Fruit fly (Drosophila melanogaster) whole organism, embryonic: ENCODE measurements around the gene CG32344.
A peak's percentile ranks its signal among the peaks of the same experiment; 100 is the strongest.

Experiments
- Bgb ChIP-seq: fragments of 200-800 bp; sonication (Bioruptor generic); IDR thresholded peaks from 2 replicates; pipeline ENCODE4 v1.3.6; 2022; ENCODE audit warnings: missing biosample characterization, missing genetic modification characterization; ENCODE audit not compliant: partially characterized antibody
- C15 ChIP-seq: fragments of 200-800 bp; sonication (Bioruptor generic); IDR thresholded peaks from 3 replicates; pipeline ENCODE4 v1.3.6; 2022; ENCODE audit warnings: missing biosample characterization, missing genetic modification characterization
- CG10321 ChIP-seq: fragments of 200-800 bp; sonication (Bioruptor generic); IDR thresholded peaks from 2 replicates; pipeline ENCODE4 v1.3.6; 2022; ENCODE audit warnings: missing biosample characterization, missing genetic modification characterization
- CG10366 ChIP-seq: fragments of 200-800 bp; sonication (Bioruptor generic); IDR thresholded peaks from 2 replicates; pipeline ENCODE4 v1.3.6; 2022; ENCODE audit warnings: missing biosample characterization, missing genetic modification characterization
- CG10462 ChIP-seq: fragments of 200-800 bp; sonication (Bioruptor generic); optimal IDR thresholded peaks from 2 replicates; lab custom pipeline; 2016; ENCODE audit warnings: missing biosample characterization, missing genetic modification characterization
- CG1233 ChIP-seq: fragments of 200-800 bp; sonication (Bioruptor generic); optimal IDR thresholded peaks from 4 replicates; lab custom pipeline; 2018; ENCODE audit warnings: missing biosample characterization, mild to moderate bottlenecking, missing genetic modification characterization
- CG14014 ChIP-seq: fragments of 200-800 bp; sonication (Bioruptor generic); IDR thresholded peaks from 2 replicates; pipeline ENCODE4 v1.3.6; 2022; ENCODE audit warnings: missing biosample characterization, missing genetic modification characterization
- CG14860 ChIP-seq: fragments of 200-800 bp; sonication (Bioruptor generic); IDR thresholded peaks from 3 replicates; pipeline ENCODE4 v1.3.6; 2022; ENCODE audit warnings: missing biosample characterization, missing genetic modification characterization; ENCODE audit not compliant: partially characterized antibody
- CG1647 ChIP-seq: fragments of 200-800 bp; sonication (Bioruptor generic); optimal IDR thresholded peaks from 3 replicates; lab custom pipeline; 2016; ENCODE audit warnings: missing biosample characterization, missing genetic modification characterization
- CG18599 ChIP-seq: fragments of 200-800 bp; sonication (Bioruptor generic); optimal IDR thresholded peaks from 3 replicates; lab custom pipeline; 2017; ENCODE audit warnings: missing biosample characterization, missing genetic modification characterization, mild to moderate bottlenecking, moderate library complexity, missing genetic modification reagents
- CG2129 ChIP-seq: fragments of 200-800 bp; sonication (Bioruptor generic); IDR thresholded peaks from 2 replicates; pipeline ENCODE4 v1.3.6; 2022; ENCODE audit warnings: missing biosample characterization, missing genetic modification characterization; ENCODE audit not compliant: partially characterized antibody
- CG2889 ChIP-seq: fragments of 200-800 bp; sonication (Bioruptor generic); IDR thresholded peaks from 3 replicates; pipeline ENCODE4 v1.3.6; 2022; ENCODE audit warnings: missing biosample characterization, missing genetic modification characterization
- CG31365 ChIP-seq: fragments of 200-800 bp; sonication (Bioruptor generic); optimal IDR thresholded peaks from 2 replicates; lab custom pipeline; 2018; ENCODE audit warnings: missing biosample characterization, mild to moderate bottlenecking, missing genetic modification characterization
- CG3838 ChIP-seq: fragments of 200-800 bp; sonication (Bioruptor generic); optimal IDR thresholded peaks from 3 replicates; lab custom pipeline; 2016; ENCODE audit warnings: missing biosample characterization, missing genetic modification characterization
- CG5953 ChIP-seq: fragments of 200-800 bp; sonication (Bioruptor generic); IDR thresholded peaks from 2 replicates; pipeline ENCODE4 v1.3.6; 2022; ENCODE audit warnings: missing biosample characterization, missing genetic modification characterization
- CG6683 ChIP-seq: fragments of 200-800 bp; sonication (Bioruptor generic); optimal IDR thresholded peaks from 2 replicates; lab custom pipeline; 2017; ENCODE audit warnings: missing biosample characterization, mild to moderate bottlenecking, missing genetic modification characterization, missing genetic modification reagents
- CG8089 ChIP-seq: fragments of 200-800 bp; sonication (Bioruptor generic); optimal IDR thresholded peaks from 3 replicates; lab custom pipeline; 2016; ENCODE audit warnings: missing biosample characterization, missing genetic modification characterization
- CG9437 ChIP-seq: fragments of 200-800 bp; sonication (Bioruptor generic); optimal IDR thresholded peaks from 2 replicates; lab custom pipeline; 2018; ENCODE audit warnings: missing biosample characterization, mild to moderate bottlenecking, missing genetic modification characterization
- CTCF ChIP-seq: fragments of 200-800 bp; sonication (Bioruptor generic); optimal IDR thresholded peaks from 2 replicates; lab custom pipeline; 2017; ENCODE audit warnings: missing biosample characterization, mild to moderate bottlenecking, missing genetic modification characterization, moderate library complexity
- D ChIP-seq, 2 experiments: fragments of 200-800 bp in 1 of 2; fragments of >200 bp in 1 of 2; sonication (Bioruptor generic) in 1 of 2; optimal IDR thresholded peaks; 2 replicates in 1 of 2; 3 replicates in 1 of 2; lab custom pipeline; 2017; ENCODE audit warnings: mild to moderate bottlenecking in 1 of 2, missing biosample characterization in 1 of 2, missing genetic modification characterization in 1 of 2, missing genetic modification reagents in 1 of 2
- Dref ChIP-seq: fragments of 200-800 bp; sonication (Bioruptor generic); IDR thresholded peaks from 2 replicates; pipeline ENCODE4 v1.3.6; 2022; ENCODE audit warnings: missing biosample characterization, missing genetic modification characterization
- Elba2 ChIP-seq: fragments of 200-800 bp; sonication (Bioruptor generic); optimal IDR thresholded peaks from 3 replicates; lab custom pipeline; 2016; ENCODE audit warnings: missing biosample characterization, missing genetic modification characterization
- Fer2 ChIP-seq: fragments of 200-800 bp; sonication (Bioruptor generic); optimal IDR thresholded peaks from 2 replicates; lab custom pipeline; 2018; ENCODE audit warnings: missing biosample characterization, mild to moderate bottlenecking, missing genetic modification characterization, moderate library complexity
- Fer3 ChIP-seq: fragments of 200-800 bp; sonication (Bioruptor generic); optimal IDR thresholded peaks from 2 replicates; lab custom pipeline; 2018; ENCODE audit warnings: missing biosample characterization, mild to moderate bottlenecking, missing genetic modification characterization, moderate library complexity
- GATAe ChIP-seq: fragments of 200-800 bp; sonication (Bioruptor generic); conservative IDR thresholded peaks from 2 replicates; pipeline ENCODE4 v1.3.6; 2022; ENCODE audit warnings: missing biosample characterization, missing genetic modification characterization
- HLH3B ChIP-seq: fragments of 200-800 bp; sonication (Bioruptor generic); IDR thresholded peaks from 2 replicates; pipeline ENCODE4 v1.3.6; 2022; ENCODE audit warnings: missing biosample characterization, missing genetic modification characterization
- HLHmδ ChIP-seq: fragments of 200-800 bp; sonication (Bioruptor generic); optimal IDR thresholded peaks from 2 replicates; lab custom pipeline; 2018; ENCODE audit warnings: missing biosample characterization, mild to moderate bottlenecking, missing genetic modification characterization, moderate library complexity
- Myb ChIP-seq: fragments of 200-800 bp; sonication (Bioruptor generic); optimal IDR thresholded peaks from 2 replicates; lab custom pipeline; 2016; ENCODE audit warnings: missing biosample characterization, missing genetic modification characterization
- Six4 ChIP-seq: fragments of 200-800 bp; sonication (Bioruptor generic); optimal IDR thresholded peaks from 2 replicates; lab custom pipeline; 2016; ENCODE audit warnings: missing biosample characterization, missing genetic modification characterization
- Vsx1 ChIP-seq: fragments of 200-800 bp; sonication (Bioruptor generic); optimal IDR thresholded peaks from 2 replicates; lab custom pipeline; 2017; ENCODE audit warnings: missing biosample characterization, mild to moderate bottlenecking, missing genetic modification characterization, missing genetic modification reagents
- amos ChIP-seq: fragments of 200-800 bp; sonication (Bioruptor generic); IDR thresholded peaks from 2 replicates; pipeline ENCODE4 v1.3.6; 2022; ENCODE audit warnings: missing biosample characterization, missing genetic modification characterization; ENCODE audit not compliant: partially characterized antibody
- ato ChIP-seq: fragments of 200-800 bp; sonication (Bioruptor generic); IDR thresholded peaks from 2 replicates; pipeline ENCODE4 v1.3.6; 2022; ENCODE audit warnings: missing biosample characterization, missing genetic modification characterization; ENCODE audit not compliant: partially characterized antibody
- ci ChIP-seq: fragments of 200-800 bp; sonication (Bioruptor generic); IDR thresholded peaks from 3 replicates; pipeline ENCODE4 v1.3.6; 2022; ENCODE audit warnings: missing biosample characterization, missing genetic modification characterization
- fru ChIP-seq: fragments of >200 bp; optimal IDR thresholded peaks from 2 replicates; lab custom pipeline; 2017
- hbn ChIP-seq: fragments of 200-800 bp; sonication (Bioruptor generic); IDR thresholded peaks from 2 replicates; pipeline ENCODE4 v1.3.6; 2022; ENCODE audit warnings: missing biosample characterization, missing genetic modification characterization; ENCODE audit not compliant: partially characterized antibody
- jing ChIP-seq: fragments of 200-800 bp; sonication (Bioruptor generic); optimal IDR thresholded peaks from 2 replicates; lab custom pipeline; 2018; ENCODE audit warnings: missing biosample characterization, mild to moderate bottlenecking, missing genetic modification characterization
- kay ChIP-seq: fragments of 200-800 bp; sonication (Bioruptor generic); optimal IDR thresholded peaks from 2 replicates; lab custom pipeline; 2016; ENCODE audit warnings: missing biosample characterization, missing genetic modification characterization
- pita ChIP-seq: fragments of 200-800 bp; sonication (Bioruptor generic); optimal IDR thresholded peaks from 2 replicates; lab custom pipeline; 2017; ENCODE audit warnings: missing biosample characterization, mild to moderate bottlenecking, missing genetic modification characterization
- prd ChIP-seq, 3 experiments: fragments of >200 bp in 2 of 3; fragments of 200-800 bp in 1 of 3; sonication (Bioruptor generic) in 1 of 3; optimal IDR thresholded peaks in 2 of 3; IDR thresholded peaks in 1 of 3; 2 replicates in 2 of 3; 3 replicates in 1 of 3; pipeline versions ENCODE4 v1.3.6 to Lab custom; 2017 to 2022; ENCODE audit warnings: missing biosample characterization in 1 of 3, missing genetic modification characterization in 1 of 3
- pros ChIP-seq: fragments of 200-800 bp; sonication (Bioruptor generic); optimal IDR thresholded peaks from 3 replicates; lab custom pipeline; 2019; ENCODE audit warnings: missing biosample characterization, mild to moderate bottlenecking, missing genetic modification characterization, moderate library complexity
- schlank ChIP-seq: fragments of 200-800 bp; sonication (Bioruptor generic); optimal IDR thresholded peaks from 2 replicates; lab custom pipeline; 2018; ENCODE audit warnings: missing biosample characterization, mild to moderate bottlenecking, missing genetic modification characterization
- sens ChIP-seq: fragments of 200-800 bp; sonication (Bioruptor generic); peaks from one replicate; lab custom pipeline; 2016; ENCODE audit warnings: missing biosample characterization, missing genetic modification characterization
- so ChIP-seq: fragments of 200-800 bp; sonication (Bioruptor generic); IDR thresholded peaks from 3 replicates; pipeline ENCODE4 v1.3.6; 2022; ENCODE audit warnings: missing biosample characterization, missing genetic modification characterization
- twi ChIP-seq: fragments of 200-800 bp; optimal IDR thresholded peaks from 2 replicates; lab custom pipeline; 2019; ENCODE audit warnings: missing biosample characterization, mild to moderate bottlenecking, missing genetic modification characterization, moderate library complexity
- wdn ChIP-seq: fragments of 200-800 bp; sonication (Bioruptor generic); IDR thresholded peaks from 2 replicates; pipeline ENCODE4 v1.3.6; 2022; ENCODE audit warnings: missing biosample characterization, missing genetic modification characterization

Gene CG32344

DNA sequence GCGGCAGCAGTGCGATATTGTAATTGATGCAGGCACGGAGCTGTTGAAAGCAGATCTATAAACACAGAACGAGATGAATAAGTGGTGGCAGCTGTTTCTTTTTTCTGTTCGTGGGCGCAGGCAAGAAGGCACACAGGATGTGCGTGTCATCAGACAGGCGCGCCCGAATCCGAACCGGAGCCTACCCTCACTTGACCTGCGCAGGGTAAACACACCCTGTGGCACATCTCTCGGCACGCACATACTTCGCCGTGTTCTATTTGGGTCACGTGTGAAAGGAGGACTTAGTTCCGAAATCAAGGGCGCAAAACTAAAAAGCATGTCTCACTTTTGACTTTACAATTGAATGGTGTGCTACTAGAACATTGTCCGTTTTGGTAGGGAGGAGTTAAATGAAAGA, 3.0 kb downstream of the CG32344 start (continued):
- TF ChIP-seq wdn (GFP tag; lab: Robert Waterston, UW) (no peak), pros (GFP tag; lab: Kevin White, UChicago) (peak; percentile 58), Fer2 (tag; lab: Kevin White, UChicago) (no peak), Fer3 (no peak)

DNA sequence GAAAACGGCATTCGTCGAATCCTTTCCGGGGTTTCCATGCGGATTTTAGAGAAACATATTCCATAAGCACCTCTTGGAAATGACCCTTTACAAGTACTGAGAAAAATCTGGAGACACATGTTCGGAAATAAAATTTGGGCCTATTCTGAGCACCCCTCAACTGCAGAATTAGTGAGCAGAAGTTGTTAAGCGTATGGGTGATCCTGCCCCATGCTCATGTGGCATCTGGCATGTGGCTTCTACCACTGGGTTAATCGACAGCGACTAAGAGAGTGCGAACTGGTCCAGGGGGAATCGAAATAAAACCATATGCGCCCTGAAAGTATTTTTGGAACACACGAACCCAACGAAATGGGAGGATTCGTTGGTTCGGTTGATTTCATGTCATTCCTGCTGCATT, 3.7 kb downstream of the CG32344 start:
- TF ChIP-seq sens (GFP tag; lab: Kevin White, UChicago) = peak; percentile 74
- TF ChIP-seq HLHmδ = peak; percentile 30
- peak; percentile 98 for TF ChIP-seq twi (tag; lab: Kevin White, UChicago)
- no peak for TF ChIP-seq CG18599
- TF ChIP-seq Six4 (GFP tag; lab: Kevin White, UChicago) = no peak

DNA sequence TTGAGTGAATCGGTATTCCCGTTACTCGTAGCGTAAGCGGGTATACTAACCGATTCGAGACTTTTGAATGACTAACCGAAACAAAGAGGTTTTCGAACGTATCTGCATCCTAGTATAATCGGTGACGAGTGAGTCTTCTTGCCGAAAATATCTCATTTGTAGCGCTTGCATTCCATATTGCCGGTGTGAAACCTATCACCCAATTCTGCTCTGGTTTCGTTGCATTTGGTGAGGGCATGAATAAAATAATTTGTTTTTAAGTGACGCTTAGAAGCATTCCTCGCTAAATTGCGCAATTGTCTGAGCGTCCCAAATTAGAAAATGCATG, 4.5 kb downstream of the CG32344 start:
- no peak for TF ChIP-seq ato (GFP tag; lab: Robert Waterston, UW)
- no peak for TF ChIP-seq CG31365 (tag; lab: Kevin White, UChicago)
- TF ChIP-seq CG9437 (GFP tag; lab: Kevin White, UChicago) = no peak
- peak; percentile 65 for TF ChIP-seq Myb
- no peak for TF ChIP-seq fru (lab: Kevin White, UChicago)
- peak; percentile 60 for TF ChIP-seq CG10462 (GFP tag; lab: Kevin White, UChicago)
- no peak for TF ChIP-seq CG10366
- TF ChIP-seq D (optimal IDR thresholded peaks at IDR 0.05; lab: Kevin White, UChicago) = peak; percentile 17
- no peak for TF ChIP-seq D (GFP tag; optimal IDR thresholded peaks at IDR 0.05; lab: Kevin White, UChicago)
- TF ChIP-seq CG14014 (GFP tag; lab: Robert Waterston, UW) = no peak
- TF ChIP-seq sens (GFP tag; lab: Kevin White, UChicago) = peak; percentile 63
- no peak for TF ChIP-seq so (GFP tag; lab: Robert Waterston, UW)
- no peak for TF ChIP-seq Dref (GFP tag; lab: Robert Waterston, UW)

DNA sequence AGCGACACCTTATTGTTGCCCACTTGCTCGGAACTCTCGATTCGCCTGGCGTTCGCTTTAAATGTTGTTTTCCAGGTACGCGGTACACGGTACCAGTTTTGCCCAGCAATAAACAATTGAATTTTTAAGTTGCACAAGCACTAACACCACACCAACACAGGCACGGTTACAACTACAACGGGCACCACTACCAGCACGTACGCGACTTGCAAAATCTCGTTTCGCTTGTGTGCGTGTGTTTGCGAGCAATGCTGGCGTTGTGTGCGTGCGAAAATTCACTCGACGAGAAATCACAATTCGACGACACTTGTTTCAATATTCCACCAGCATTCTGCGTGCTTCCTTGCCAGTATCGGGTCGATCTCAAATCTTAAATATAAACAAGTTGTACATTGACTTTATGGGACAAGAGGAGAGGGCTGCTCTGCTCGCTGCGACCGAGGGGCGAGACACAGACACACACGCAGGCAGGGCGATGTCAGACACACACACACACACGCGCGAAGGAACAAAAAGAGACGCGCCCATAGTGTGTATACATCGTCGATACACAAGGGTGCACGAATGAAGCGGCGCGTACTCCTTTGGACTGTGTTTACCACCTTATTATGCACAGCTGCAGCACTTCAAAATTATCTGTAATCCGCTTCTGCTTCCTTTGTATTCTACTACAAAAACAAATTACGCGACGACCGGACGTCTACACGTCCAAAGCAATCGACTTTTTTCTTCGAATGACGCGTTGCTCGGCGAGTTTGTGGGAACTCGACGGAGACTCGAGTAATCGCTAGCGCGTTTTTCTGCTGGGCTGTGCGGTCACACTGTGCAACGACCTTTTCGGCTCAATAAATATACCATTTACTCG, 5.1 kb downstream of the CG32344 start, which contains the start of gene fwd:
TSS of gene fwd (minus strand) at position 740 of the 865 bp plus-strand sequence.
- TF ChIP-seq CG3838 (GFP tag; lab: Kevin White, UChicago) (no peak), CG2889 (GFP tag; lab: Robert Waterston, UW) (no peak), amos (GFP tag; lab: Robert Waterston, UW) (peak; percentile 58), Bgb (GFP tag; lab: Robert Waterston, UW) (peak; percentile 41; the same call in 1 of the 2 replicates), CG8089 (no peak), CG2129 (GFP tag; lab: Robert Waterston, UW) (no peak), hbn (GFP tag; lab: Robert Waterston, UW) (0 out of 2 replicates have a peak, but pooled peaks have one; percentile 20), CG1233 (GFP tag; lab: Kevin White, UChicago) (peak; percentile 18), Vsx1 (GFP tag; lab: Kevin White, UChicago) (no peak), GATAe (GFP tag; lab: Robert Waterston, UW) (no peak), CTCF (peak; percentile 25), kay (GFP tag; lab: Kevin White, UChicago) (peak; percentile 63), CG1647 (no peak), schlank (tag; lab: Kevin White, UChicago) (peak; percentile 17), jing (GFP tag; lab: Kevin White, UChicago) (no peak), CG10321 (GFP tag; lab: Robert Waterston, UW) (no peak), Elba2 (GFP tag; lab: Kevin White, UChicago) (no peak), C15 (GFP tag; lab: Robert Waterston, UW) (no peak), pita (GFP tag; lab: Kevin White, UChicago) (no peak), CG5953 (GFP tag; lab: Robert Waterston, UW) (no peak), prd (optimal IDR thresholded peaks at IDR 0.05; lab: Kevin White, UChicago) (no peak), prd (GFP tag; IDR thresholded peaks at IDR 0.05; lab: Robert Waterston, UW) (0 out of 3 replicates have a peak, but pooled peaks have one; percentile 21), CG6683 (peak; percentile 20), CG14860 (GFP tag; lab: Robert Waterston, UW) (no peak), ci (GFP tag; lab: Robert Waterston, UW) (peak; percentile 72; the same call in 1 of the 3 replicates), HLH3B (GFP tag; lab: Robert Waterston, UW) (no peak)
